Fruit fly (Drosophila melanogaster): ENCODE results near the gene Uch.

Uch gene

DNA sequence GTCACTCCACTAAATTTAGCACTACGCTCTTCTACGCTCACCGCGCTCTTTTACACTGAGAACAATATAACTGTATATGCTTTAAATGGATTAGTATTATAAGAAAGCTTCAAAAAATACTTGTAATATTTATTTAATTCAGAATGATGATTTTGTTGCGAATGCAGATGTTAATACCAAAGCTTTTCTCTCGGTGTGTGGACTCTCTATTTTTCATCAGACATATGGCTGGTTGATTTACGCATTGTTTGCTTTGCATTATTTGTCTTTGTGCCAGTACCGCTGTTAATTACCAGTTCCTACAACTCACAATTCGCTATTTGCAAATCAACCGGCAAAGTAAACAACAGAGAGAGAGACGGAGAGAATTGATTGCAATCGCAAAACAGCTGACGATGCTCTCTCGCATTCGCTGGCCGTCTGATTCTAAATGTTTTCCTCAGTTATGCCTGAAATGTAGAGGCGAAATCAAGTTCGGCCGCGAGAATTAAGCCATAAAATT, 7.7 kb upstream of the Uch start (continued):
- TF ChIP-seq Usf (GFP tag; optimal IDR thresholded peaks at IDR 0.05): peak; percentile 86
- peak; percentile 95 for TF ChIP-seq CG10147 (GFP tag; optimal IDR thresholded peaks at IDR 0.05)
- no peak for TF ChIP-seq cg (GFP tag; optimal IDR thresholded peaks at IDR 0.05)
- peak; percentile 96 for TF ChIP-seq tap (tag; optimal IDR thresholded peaks at IDR 0.05)
- TF ChIP-seq pfk (GFP tag; optimal IDR thresholded peaks at IDR 0.05): no peak
- peak; percentile 61 for TF ChIP-seq CG14965 (GFP tag; optimal IDR thresholded peaks at IDR 0.05; ENCODE audit: borderline replicate concordance)
- TF ChIP-seq ara (GFP tag; IDR thresholded peaks at IDR 0.05): peak; percentile 97
- TF ChIP-seq CG4424 (GFP tag; optimal IDR thresholded peaks at IDR 0.05): peak; percentile 92
- TF ChIP-seq gsb-n (tag; optimal IDR thresholded peaks at IDR 0.05): peak; percentile 92
- peak; percentile 81 for TF ChIP-seq exex (tag; optimal IDR thresholded peaks at IDR 0.05)
- peak; percentile 90 for TF ChIP-seq CG11398 (GFP tag; optimal IDR thresholded peaks at IDR 0.05)
- TF ChIP-seq slp2 (GFP tag; optimal IDR thresholded peaks at IDR 0.05): peak; percentile 90
- TF ChIP-seq her (GFP tag; optimal IDR thresholded peaks at IDR 0.05): peak; percentile 90
- peak; percentile 94 for TF ChIP-seq CG31224 (GFP tag; IDR thresholded peaks at IDR 0.05)

DNA sequence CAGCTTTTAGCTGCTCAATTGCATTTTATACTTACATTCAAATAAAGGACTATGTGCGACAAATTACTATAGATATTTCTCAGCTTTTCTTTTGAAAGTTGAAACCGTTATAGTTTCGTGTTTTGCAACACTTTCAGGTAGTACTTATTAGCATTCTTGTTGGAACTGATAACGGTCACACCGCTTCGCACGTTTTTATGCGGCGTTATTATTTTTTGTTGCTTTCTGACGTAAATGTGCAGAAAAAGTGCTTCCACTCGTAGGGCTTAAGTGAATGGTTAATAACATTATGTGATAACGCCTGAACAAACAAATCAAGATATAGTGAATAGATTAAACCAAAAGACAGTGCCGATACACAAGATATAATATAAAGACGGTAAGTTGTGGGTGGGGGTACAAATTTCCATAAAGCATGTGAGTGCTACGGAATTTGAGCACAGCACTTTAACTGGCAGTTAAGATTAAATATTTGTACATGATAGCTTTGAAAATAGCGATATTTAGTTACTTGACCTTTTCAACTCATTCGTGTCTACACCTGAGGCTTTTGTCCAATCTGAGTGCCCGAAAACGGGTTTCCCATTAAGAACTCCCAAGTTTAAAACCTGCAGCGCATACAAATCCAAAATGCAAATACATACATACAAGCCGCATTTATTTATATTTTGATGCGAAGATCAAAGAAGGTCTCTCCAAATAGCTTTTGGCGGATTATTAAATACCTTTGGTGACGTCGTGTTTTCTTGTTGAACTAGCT, 6.7 kb upstream of the Uch start, which contains the start of gene papi:
Gene papi, plus strand, starts transcription at position 176 of the 760 bp plus-strand sequence.
- TF ChIP-seq CoRest (tag; optimal IDR thresholded peaks at IDR 0.05) (no peak), prd (optimal IDR thresholded peaks at IDR 0.05) (no peak), prd (GFP tag; IDR thresholded peaks at IDR 0.05) (no peak), CG2199 (GFP tag; IDR thresholded peaks at IDR 0.05) (no peak), CG3726 (GFP tag; IDR thresholded peaks at IDR 0.05) (no peak), CG14050 (GFP tag; IDR thresholded peaks at IDR 0.05) (no peak), slp2 (GFP tag; optimal IDR thresholded peaks at IDR 0.05) (no peak), CG13624 (GFP tag; optimal IDR thresholded peaks at IDR 0.05) (peak; percentile 4), grau (tag; optimal IDR thresholded peaks at IDR 0.05) (peak; percentile 3), CG16815 (GFP tag; optimal IDR thresholded peaks at IDR 0.05) (no peak), tx (GFP tag; optimal IDR thresholded peaks at IDR 0.05) (no peak), Lpt (GFP tag; optimal IDR thresholded peaks at IDR 0.05) (no peak), knrl (GFP tag; IDR thresholded peaks at IDR 0.05; ENCODE audit: partially characterized antibody) (no peak; the same call in 2 of the 3 replicates), fru (optimal IDR thresholded peaks at IDR 0.05) (no peak), CG4328 (GFP tag; optimal IDR thresholded peaks at IDR 0.05) (no peak), bigmax (GFP tag; optimal IDR thresholded peaks at IDR 0.05) (no peak), ato (GFP tag; IDR thresholded peaks at IDR 0.05; ENCODE audit: partially characterized antibody) (no peak), ftz-f1 (GFP tag; optimal IDR thresholded peaks at IDR 0.05) (no peak), Mes4 (GFP tag; optimal IDR thresholded peaks at IDR 0.05) (no peak), gsb-n (tag; optimal IDR thresholded peaks at IDR 0.05) (no peak), C15 (GFP tag; IDR thresholded peaks at IDR 0.05) (no peak), Hr3 (GFP tag; optimal IDR thresholded peaks at IDR 0.05) (no peak), CG10274 (GFP tag; optimal IDR thresholded peaks at IDR 0.05) (no peak), NK7.1 (GFP tag; optimal IDR thresholded peaks at IDR 0.05) (no peak), CG32532 (GFP tag; IDR thresholded peaks at IDR 0.05) (no peak), Dref (GFP tag; IDR thresholded peaks at IDR 0.05) (no peak), CG4730 (GFP tag; IDR thresholded peaks at IDR 0.05) (no peak), CG4617 (GFP tag; optimal IDR thresholded peaks at IDR 0.05; ENCODE audit: borderline replicate concordance) (peak; percentile 47), nau (GFP tag; optimal IDR thresholded peaks at IDR 0.05) (no peak), hkb (optimal IDR thresholded peaks at IDR 0.05) (no peak), hkb (GFP tag; IDR thresholded peaks at IDR 0.05) (peak; percentile 9; the same call in 1 of the 2 replicates), chinmo (GFP tag; IDR thresholded peaks at IDR 0.05; ENCODE audit: partially characterized antibody) (0 out of 4 replicates have a peak, but pooled peaks have one; percentile 58), Med (GFP tag) (peak; percentile 36), NC2α (GFP tag; optimal IDR thresholded peaks at IDR 0.05) (no peak), CG17612 (GFP tag; IDR thresholded peaks at IDR 0.05) (no peak), Trl (optimal IDR thresholded peaks at IDR 0.05) (no peak), Trl (GFP tag; optimal IDR thresholded peaks at IDR 0.05) (no peak), CG10321 (GFP tag; IDR thresholded peaks at IDR 0.05) (no peak)
